Worm (Caenorhabditis elegans): Measurements from ENCODE around the gene F18A11.3.

F18A11.3 gene

ce11 chrII:12994009-12994788 lies 42.4 kb downstream of the F18A11.3 start:
- TF ChIP-seq F13C5.2 (tag; optimal IDR thresholded peaks at IDR 0.05) (no peak), hmg-4 (GFP tag; optimal IDR thresholded peaks at IDR 0.05) (no peak)

- no peak for TF ChIP-seq flt-1 (GFP tag; IDR thresholded peaks at IDR 0.05)
- TF ChIP-seq tbx-37 (GFP tag; conservative IDR thresholded peaks at IDR 0.05), result no peak
- TF ChIP-seq ama-1 (optimal IDR thresholded peaks at IDR 0.05), result peak; percentile 61
Observed at ce11 chrII:12992980-12993379, 43.7 kb downstream of the F18A11.3 start.

ce11 chrII:12992193-12992592 lies 44.4 kb downstream of the F18A11.3 start:
- TF ChIP-seq ceh-13 (GFP tag; optimal IDR thresholded peaks at IDR 0.05) (no peak), pes-1 (GFP tag; IDR thresholded peaks at IDR 0.05) (no peak; the same call in 1 of the 2 replicates), hmbx-1 (tag; optimal IDR thresholded peaks at IDR 0.05) (no peak), scrt-1 (GFP tag; IDR thresholded peaks at IDR 0.05) (no peak), tra-4 (tag; optimal IDR thresholded peaks at IDR 0.05) (no peak), hnd-1 (tag; optimal IDR thresholded peaks at IDR 0.05) (no peak), ets-7 (tag; optimal IDR thresholded peaks at IDR 0.05) (no peak), ceh-36 (tag; optimal IDR thresholded peaks at IDR 0.05) (no peak), F13C5.2 (tag; optimal IDR thresholded peaks at IDR 0.05) (no peak), sea-1 (GFP tag; conservative IDR thresholded peaks at IDR 0.05) (no peak), flt-1 (GFP tag; IDR thresholded peaks at IDR 0.05) (no peak), tbx-37 (GFP tag; conservative IDR thresholded peaks at IDR 0.05) (no peak), aly-1 (tag; optimal IDR thresholded peaks at IDR 0.05) (no peak), hmg-4 (GFP tag; optimal IDR thresholded peaks at IDR 0.05) (no peak), tbx-11 (GFP tag; IDR thresholded peaks at IDR 0.05) (no peak), ama-1 (optimal IDR thresholded peaks at IDR 0.05) (no peak)

- TF ChIP-seq ceh-36 (tag; optimal IDR thresholded peaks at IDR 0.05), result no peak
- TF ChIP-seq sea-1 (GFP tag; conservative IDR thresholded peaks at IDR 0.05), result no peak
- no peak for TF ChIP-seq ceh-13 (GFP tag; optimal IDR thresholded peaks at IDR 0.05)
- no peak for TF ChIP-seq ets-7 (tag; optimal IDR thresholded peaks at IDR 0.05)
- no peak for TF ChIP-seq tbx-37 (GFP tag; conservative IDR thresholded peaks at IDR 0.05)
- TF ChIP-seq flt-1 (GFP tag; IDR thresholded peaks at IDR 0.05), result no peak
- TF ChIP-seq hmg-4 (GFP tag; optimal IDR thresholded peaks at IDR 0.05), result no peak
- TF ChIP-seq B0310.2 (tag; optimal IDR thresholded peaks at IDR 0.05), result no peak
- no peak for TF ChIP-seq hmbx-1 (tag; optimal IDR thresholded peaks at IDR 0.05)
- TF ChIP-seq tbx-11 (GFP tag; IDR thresholded peaks at IDR 0.05), result no peak
- no peak for TF ChIP-seq pes-1 (GFP tag; IDR thresholded peaks at IDR 0.05)
- no peak for TF ChIP-seq aly-1 (tag; optimal IDR thresholded peaks at IDR 0.05)
- TF ChIP-seq hnd-1 (tag; optimal IDR thresholded peaks at IDR 0.05), result no peak
- no peak for TF ChIP-seq F13C5.2 (tag; optimal IDR thresholded peaks at IDR 0.05)
- no peak for TF ChIP-seq scrt-1 (GFP tag; IDR thresholded peaks at IDR 0.05)
- no peak for TF ChIP-seq tra-4 (tag; optimal IDR thresholded peaks at IDR 0.05)
- TF ChIP-seq ama-1 (optimal IDR thresholded peaks at IDR 0.05), result no peak
Observed at ce11 chrII:12991594-12991993, 45.0 kb downstream of the F18A11.3 start.

DNA sequence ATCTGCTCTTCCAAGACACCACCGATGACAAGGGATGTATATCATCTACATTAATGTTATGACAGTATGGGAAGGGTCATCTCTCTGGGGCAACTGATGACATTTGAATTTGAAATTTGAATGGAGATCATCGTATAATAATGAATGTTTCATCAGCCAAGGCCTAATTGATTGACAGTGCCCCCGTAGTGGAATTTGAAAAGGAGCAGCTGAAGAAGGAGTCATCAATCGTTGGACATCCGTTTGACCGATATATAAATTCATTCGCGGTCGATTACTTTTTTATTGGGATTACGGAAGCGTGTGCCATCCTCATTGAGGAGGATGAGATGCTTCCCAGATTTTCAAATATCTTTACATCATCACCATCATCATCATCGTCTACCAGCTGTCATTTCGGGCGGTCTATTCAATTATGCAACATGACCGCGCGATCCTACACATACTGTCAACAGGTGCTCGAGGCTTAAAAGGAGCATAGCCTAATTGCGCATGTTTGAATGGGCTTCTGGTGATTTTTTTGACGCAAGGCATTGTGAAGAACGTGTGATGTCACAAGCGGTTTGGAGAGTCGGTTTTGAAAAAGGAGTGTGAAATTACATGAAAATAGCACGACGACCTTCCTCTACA lies 45.6 kb downstream of the F18A11.3 start:
- TF ChIP-seq ets-7 (tag; optimal IDR thresholded peaks at IDR 0.05) (no peak), tra-4 (tag; optimal IDR thresholded peaks at IDR 0.05) (no peak), hmg-4 (GFP tag; optimal IDR thresholded peaks at IDR 0.05) (no peak), pes-1 (GFP tag; IDR thresholded peaks at IDR 0.05) (no peak)

- TF ChIP-seq hnd-1 (tag; optimal IDR thresholded peaks at IDR 0.05) (no peak), tra-4 (tag; optimal IDR thresholded peaks at IDR 0.05) (no peak), hmg-4 (GFP tag; optimal IDR thresholded peaks at IDR 0.05) (no peak)
Observed at ce11 chrII:12990191-12990590, 46.5 kb downstream of the F18A11.3 start.

- TF ChIP-seq tra-4 (tag; optimal IDR thresholded peaks at IDR 0.05) (no peak), hmg-4 (GFP tag; optimal IDR thresholded peaks at IDR 0.05) (peak; percentile 44)
Observed at ce11 chrII:12987799-12988198, 48.8 kb downstream of the F18A11.3 start.

Measured in whole organism, early embryonic.